Worm (Caenorhabditis elegans) whole organism, late embryonic: Measurements from ENCODE around the gene old-1.

Source experiments
- C38D4.7 ChIP-seq: fragments of 200-800 bp; sonication (Bioruptor generic); optimal IDR thresholded peaks from 2 replicates; lab custom pipeline; 2018; ENCODE audit warnings: mild to moderate bottlenecking, missing genetic modification characterization, moderate library complexity, missing compliant biosample characterization
- F13H6.1 ChIP-seq: sonication (generic microtip); optimal IDR thresholded peaks from 2 replicates; lab custom pipeline; 2016; ENCODE audit warnings: missing genetic modification characterization, missing compliant biosample characterization
- Y22D7AL.16 ChIP-seq: sonication (generic microtip); optimal IDR thresholded peaks from 2 replicates; lab custom pipeline; 2016; ENCODE audit warnings: missing genetic modification characterization, missing compliant biosample characterization
- ama-1 ChIP-seq: fragments of 150-350 bp; optimal IDR thresholded peaks from 2 replicates; lab custom pipeline; 2014
- ceh-18 ChIP-seq: sonication (generic microtip); optimal IDR thresholded peaks from 2 replicates; lab custom pipeline; 2016; ENCODE audit warnings: missing genetic modification characterization, missing compliant biosample characterization
- ceh-2 ChIP-seq: sonication (generic microtip); optimal IDR thresholded peaks from 2 replicates; lab custom pipeline; 2016; ENCODE audit warnings: missing genotype, missing genetic modification characterization, missing compliant biosample characterization
- ceh-24 ChIP-seq: sonication (generic microtip); optimal IDR thresholded peaks from 2 replicates; lab custom pipeline; 2016; ENCODE audit warnings: mild to moderate bottlenecking, missing genetic modification characterization, missing compliant biosample characterization
- ceh-34 ChIP-seq: sonication (generic microtip); optimal IDR thresholded peaks from 2 replicates; lab custom pipeline; 2016; ENCODE audit warnings: mild to moderate bottlenecking, missing genetic modification characterization, missing compliant biosample characterization
- ceh-45 ChIP-seq: fragments of 200-800 bp; sonication (Bioruptor generic); IDR thresholded peaks from 2 replicates; pipeline ENCODE4 v1.3.6; 2022; ENCODE audit warnings: missing genetic modification reagents, missing genetic modification characterization, missing compliant biosample characterization
- ceh-9 ChIP-seq: sonication (generic microtip); optimal IDR thresholded peaks from 2 replicates; lab custom pipeline; 2016; ENCODE audit warnings: mild to moderate bottlenecking, missing genetic modification characterization, inconsistent platforms, missing compliant biosample characterization
- dmd-4 ChIP-seq: sonication (generic microtip); optimal IDR thresholded peaks from 2 replicates; lab custom pipeline; 2016; ENCODE audit warnings: borderline replicate concordance, missing genetic modification characterization, missing compliant biosample characterization
- dve-1 ChIP-seq: sonication (generic microtip); optimal IDR thresholded peaks from 2 replicates; lab custom pipeline; 2017; ENCODE audit warnings: antibody characterized with exemption, mild to moderate bottlenecking, missing genetic modification characterization, missing compliant biosample characterization
- elt-4 ChIP-seq: sonication (generic microtip); optimal IDR thresholded peaks from 2 replicates; lab custom pipeline; 2016; ENCODE audit warnings: missing genetic modification characterization, missing compliant biosample characterization
- ets-4 ChIP-seq: sonication (generic microtip); optimal IDR thresholded peaks from 2 replicates; lab custom pipeline; 2016; ENCODE audit warnings: missing genetic modification characterization, missing compliant biosample characterization
- fkh-6 ChIP-seq: sonication (generic microtip); optimal IDR thresholded peaks from 2 replicates; lab custom pipeline; 2016; ENCODE audit warnings: missing genetic modification characterization, missing compliant biosample characterization
- hlh-13 ChIP-seq: fragments of 200-800 bp; sonication (Bioruptor generic); optimal IDR thresholded peaks from 2 replicates; lab custom pipeline; 2018; ENCODE audit warnings: mild to moderate bottlenecking, missing genetic modification characterization, missing compliant biosample characterization
- hlh-30 ChIP-seq: sonication (generic microtip); optimal IDR thresholded peaks from 2 replicates; lab custom pipeline; 2017; ENCODE audit warnings: antibody characterized with exemption, missing genetic modification characterization, missing compliant biosample characterization; ENCODE audit not compliant: insufficient read depth
- hlh-6 ChIP-seq: sonication (generic microtip); optimal IDR thresholded peaks from 2 replicates; lab custom pipeline; 2016; ENCODE audit warnings: missing genotype, missing genetic modification characterization, missing compliant biosample characterization
- hlh-8 ChIP-seq: sonication (generic microtip); optimal IDR thresholded peaks from 2 replicates; lab custom pipeline; 2016; ENCODE audit warnings: missing genotype, missing genetic modification characterization, missing compliant biosample characterization
- lim-6 ChIP-seq: sonication (generic microtip); optimal IDR thresholded peaks from 2 replicates; lab custom pipeline; 2016; ENCODE audit warnings: missing genetic modification characterization, missing compliant biosample characterization
- lin-11 ChIP-seq: fragments of 200-800 bp; sonication (Bioruptor generic); optimal IDR thresholded peaks from 2 replicates; lab custom pipeline; 2018; ENCODE audit warnings: mild to moderate bottlenecking, missing genetic modification characterization, missing compliant biosample characterization
- mec-3 ChIP-seq: sonication (generic microtip); optimal IDR thresholded peaks from 2 replicates; lab custom pipeline; 2016; ENCODE audit warnings: borderline replicate concordance, missing genetic modification characterization, missing compliant biosample characterization
- nfya-1 ChIP-seq: sonication (generic microtip); optimal IDR thresholded peaks from 2 replicates; lab custom pipeline; 2017; ENCODE audit warnings: missing genetic modification characterization, mild to moderate bottlenecking, missing compliant biosample characterization, antibody characterized with exemption, moderate library complexity
- nhr-11 ChIP-seq: fragments of 150-350 bp; optimal IDR thresholded peaks from 2 replicates; lab custom pipeline; 2014; ENCODE audit warnings: missing biosample characterization, missing genetic modification characterization
- nhr-232 ChIP-seq: sonication (generic microtip); optimal IDR thresholded peaks from 2 replicates; lab custom pipeline; 2016; ENCODE audit warnings: missing genetic modification characterization, missing compliant biosample characterization
- odd-2 ChIP-seq: sonication (generic microtip); optimal IDR thresholded peaks from 2 replicates; lab custom pipeline; 2017; ENCODE audit warnings: antibody characterized with exemption, mild to moderate bottlenecking, missing genetic modification characterization, missing compliant biosample characterization
- pag-3 ChIP-seq: sonication (generic microtip); optimal IDR thresholded peaks from 2 replicates; lab custom pipeline; 2016; ENCODE audit warnings: missing compliant biosample characterization, missing genetic modification characterization, borderline replicate concordance
- pat-9 ChIP-seq: fragments of 200-800 bp; sonication (Bioruptor generic); optimal IDR thresholded peaks from 2 replicates; lab custom pipeline; 2018; ENCODE audit warnings: mild to moderate bottlenecking, missing genetic modification characterization, moderate library complexity, missing compliant biosample characterization
- pha-2 ChIP-seq: sonication (generic microtip); optimal IDR thresholded peaks from 2 replicates; lab custom pipeline; 2017; ENCODE audit warnings: mild to moderate bottlenecking, missing genetic modification characterization, missing compliant biosample characterization
- pha-4 ChIP-seq: fragments of 150-350 bp; optimal IDR thresholded peaks from 2 replicates; lab custom pipeline; 2018; ENCODE audit warnings: missing biosample characterization, missing genetic modification reagents, missing genetic modification characterization
- ref-2 ChIP-seq: sonication (generic microtip); optimal IDR thresholded peaks from 2 replicates; lab custom pipeline; 2016; ENCODE audit warnings: missing genetic modification characterization, missing compliant biosample characterization
- sox-4 ChIP-seq: sonication (generic microtip); optimal IDR thresholded peaks from 2 replicates; lab custom pipeline; 2017; ENCODE audit warnings: mild to moderate bottlenecking, missing genetic modification characterization, inconsistent platforms, missing compliant biosample characterization
- syd-9 ChIP-seq: sonication (generic microtip); optimal IDR thresholded peaks from 2 replicates; lab custom pipeline; 2016; ENCODE audit warnings: mild to moderate bottlenecking, missing genetic modification characterization, moderate library complexity, missing compliant biosample characterization
- tbx-2 ChIP-seq: sonication (generic microtip); optimal IDR thresholded peaks from 2 replicates; lab custom pipeline; 2016; ENCODE audit warnings: missing genetic modification characterization, missing compliant biosample characterization
- tbx-7 ChIP-seq: sonication (generic microtip); optimal IDR thresholded peaks from 2 replicates; lab custom pipeline; 2016; ENCODE audit warnings: missing genotype, missing genetic modification characterization, missing compliant biosample characterization
- ttx-3 ChIP-seq: sonication (generic microtip); optimal IDR thresholded peaks from 2 replicates; lab custom pipeline; 2016; ENCODE audit warnings: missing genetic modification reagents, missing genetic modification characterization, missing compliant biosample characterization
- unc-55 ChIP-seq: sonication (generic microtip); optimal IDR thresholded peaks from 2 replicates; lab custom pipeline; 2017; ENCODE audit warnings: missing biosample characterization, missing genetic modification reagents, missing genetic modification characterization
- unc-86 ChIP-seq: sonication (generic microtip); optimal IDR thresholded peaks from 2 replicates; lab custom pipeline; 2016; ENCODE audit warnings: missing genetic modification characterization, missing compliant biosample characterization
- ztf-16 ChIP-seq: sonication (generic microtip); optimal IDR thresholded peaks from 2 replicates; lab custom pipeline; 2017; ENCODE audit warnings: missing genetic modification characterization, missing compliant biosample characterization

The old-1 gene

ce11 chrII:9850945-9851344, 17.6 kb downstream of the old-1 start, which contains the start of gene ZK938.10:
ZK938.10 (minus strand) TSS chrII:9851045.
- TF ChIP-seq odd-2 (tag; lab: Kevin White, UChicago) (no peak), syd-9 (tag; lab: Kevin White, UChicago) (no peak), hlh-8 (tag; lab: Kevin White, UChicago) (no peak), pha-2 (no peak), ceh-24 (tag; lab: Kevin White, UChicago) (no peak), ztf-16 (tag; lab: Kevin White, UChicago) (no peak), nhr-232 (tag; lab: Kevin White, UChicago) (no peak), ceh-9 (tag; lab: Kevin White, UChicago) (no peak), unc-55 (GFP tag; lab: Kevin White, UChicago) (no peak), mec-3 (no peak)

- TF ChIP-seq ama-1 (lab: Kevin White, UChicago), result no peak
Measured at ce11 chrII:9849497-9849896, 19.1 kb downstream of the old-1 start, which contains the start of gene old-2. old-2 (minus strand) TSS chrII:9849597.

ce11 chrII:9845239-9845638, 23.3 kb downstream of the old-1 start, which contains the start of gene chil-9:
chil-9 (minus strand) TSS chrII:9845339.
- TF ChIP-seq F13H6.1, result no peak
- TF ChIP-seq ceh-18, result no peak
- TF ChIP-seq dmd-4 (tag; lab: Kevin White, UChicago), result no peak
- no peak for TF ChIP-seq lin-11 (tag; lab: Kevin White, UChicago)
- TF ChIP-seq ref-2, result no peak
- TF ChIP-seq ceh-34 (tag; lab: Kevin White, UChicago), result no peak
- no peak for TF ChIP-seq hlh-8 (tag; lab: Kevin White, UChicago)
- TF ChIP-seq pha-2, result no peak
- no peak for TF ChIP-seq mec-3
- TF ChIP-seq ceh-2, result no peak
- TF ChIP-seq tbx-7 (tag; lab: Kevin White, UChicago), result no peak
- TF ChIP-seq pag-3 (tag; lab: Kevin White, UChicago), result no peak

ce11 chrII:9841985-9842505, 26.5 kb downstream of the old-1 start, which contains the start of gene rnh-1.2:
rnh-1.2 (minus strand) TSS chrII:9842035.
- TF ChIP-seq ceh-18 (no peak), hlh-13 (GFP tag; lab: Kevin White, UChicago) (no peak), unc-55 (GFP tag; lab: Kevin White, UChicago) (no peak), tbx-2 (tag; lab: Kevin White, UChicago) (no peak), odd-2 (tag; lab: Kevin White, UChicago) (no peak), lim-6 (tag; lab: Kevin White, UChicago) (no peak), hlh-6 (tag; lab: Kevin White, UChicago) (no peak), elt-4 (tag; lab: Kevin White, UChicago) (no peak), sox-4 (no peak), pat-9 (no peak), ref-2 (no peak), pha-2 (no peak), mec-3 (no peak)

- TF ChIP-seq Y22D7AL.16 (tag; lab: Kevin White, UChicago) (no peak), ceh-45 (GFP tag; lab: Robert Waterston, UW) (no peak), hlh-30 (no peak), pha-4 (tag; lab: Kevin White, UChicago) (no peak), odd-2 (tag; lab: Kevin White, UChicago) (no peak), pha-2 (no peak), C38D4.7 (no peak), nhr-11 (tag; lab: Kevin White, UChicago) (no peak), dve-1 (tag; lab: Kevin White, UChicago) (no peak), mec-3 (no peak), tbx-7 (tag; lab: Kevin White, UChicago) (no peak), fkh-6 (tag; lab: Kevin White, UChicago) (no peak), ceh-2 (no peak), sox-4 (no peak), nfya-1 (no peak), ceh-24 (tag; lab: Kevin White, UChicago) (no peak), ets-4 (tag; lab: Kevin White, UChicago) (no peak), lin-11 (tag; lab: Kevin White, UChicago) (no peak), unc-86 (tag; lab: Kevin White, UChicago) (no peak), ttx-3 (tag; lab: Kevin White, UChicago) (no peak)
Measured at ce11 chrII:9840313-9840712, 28.2 kb downstream of the old-1 start, which contains the start of gene ZK938.11. ZK938.11 (minus strand) TSS chrII:9840413.
